Fruit fly (Drosophila melanogaster) whole organism, larva: ENCODE data around the gene CG31099.

Experiments used
- noc ChIP-seq: fragments of 200-800 bp; sonication (Bioruptor generic); optimal IDR thresholded peaks from 3 replicates; lab custom pipeline; 2019; ENCODE audit warnings: missing biosample characterization, mild to moderate bottlenecking, missing genetic modification characterization, moderate library complexity

CG31099 gene

DNA sequence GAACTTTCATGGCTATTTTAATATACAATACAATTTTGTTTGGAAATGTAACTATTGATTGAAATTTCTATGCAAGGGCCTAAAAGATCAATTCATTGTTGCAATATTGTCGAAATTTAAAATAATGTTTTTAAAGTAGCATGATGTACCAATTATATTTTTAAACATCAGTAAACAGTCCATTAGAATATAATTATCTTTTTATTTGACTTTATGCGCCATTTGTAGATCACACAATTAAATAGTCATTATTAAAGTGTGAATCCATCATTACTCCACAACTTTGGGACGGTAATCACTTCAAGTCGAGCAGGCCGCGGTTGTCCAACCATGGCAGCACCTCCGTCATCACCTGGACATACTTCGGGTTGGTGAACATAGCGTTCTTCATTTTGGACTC, at the start of gene CG31099:
TSS of gene CG31099 (minus strand) at position 101 of the 400 bp plus-strand sequence.
- TF ChIP-seq noc (tag; lab: Kevin White, UChicago) = no peak

DNA sequence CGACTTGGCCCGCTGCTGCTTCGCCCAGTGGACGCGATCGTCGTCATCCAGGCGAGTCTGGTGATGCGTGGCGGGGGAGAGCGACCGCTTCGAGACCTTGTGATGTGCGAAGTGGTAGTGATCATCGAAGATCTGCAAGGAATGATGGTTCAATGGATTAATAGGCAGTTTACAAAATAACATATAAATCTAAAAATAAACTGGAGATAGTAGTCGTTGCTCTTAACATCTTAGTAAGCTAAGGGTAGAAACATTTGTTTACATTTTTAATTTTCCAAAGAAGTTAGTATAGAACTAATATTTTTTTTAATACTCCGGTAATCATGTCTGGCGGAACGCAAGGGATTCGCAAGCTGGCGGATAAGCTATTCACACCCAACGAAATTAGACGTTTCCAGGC, 47.2 kb upstream of the CG31099 start, which contains the start of gene ND-49L:
TSS of gene ND-49L (plus strand) at position 301 of the 400 bp plus-strand sequence.
- TF ChIP-seq noc (tag; lab: Kevin White, UChicago) = no peak

DNA sequence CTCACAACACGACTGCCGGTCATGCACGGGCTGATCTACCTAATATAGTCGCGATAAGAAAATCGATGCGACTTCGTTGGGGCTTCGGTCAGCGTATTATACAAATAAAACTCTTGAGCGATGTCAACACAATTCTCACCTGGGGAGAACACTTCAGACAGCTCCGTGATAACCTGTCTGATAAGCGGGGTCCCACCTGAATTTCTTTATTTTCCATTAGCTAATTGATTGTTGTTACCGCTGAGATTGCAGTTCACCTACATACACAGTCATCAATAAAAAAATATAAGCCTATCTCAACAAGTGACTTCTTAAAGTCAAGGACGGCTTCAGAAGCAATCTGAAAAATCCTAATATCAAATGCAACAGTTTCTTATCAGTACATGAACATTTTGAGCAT, 36.2 kb upstream of the CG31099 start, which contains the start of gene tobi:
TSS of gene tobi (minus strand) at position 23 of the 400 bp plus-strand sequence.
- TF ChIP-seq noc (tag; lab: Kevin White, UChicago) = no peak

DNA sequence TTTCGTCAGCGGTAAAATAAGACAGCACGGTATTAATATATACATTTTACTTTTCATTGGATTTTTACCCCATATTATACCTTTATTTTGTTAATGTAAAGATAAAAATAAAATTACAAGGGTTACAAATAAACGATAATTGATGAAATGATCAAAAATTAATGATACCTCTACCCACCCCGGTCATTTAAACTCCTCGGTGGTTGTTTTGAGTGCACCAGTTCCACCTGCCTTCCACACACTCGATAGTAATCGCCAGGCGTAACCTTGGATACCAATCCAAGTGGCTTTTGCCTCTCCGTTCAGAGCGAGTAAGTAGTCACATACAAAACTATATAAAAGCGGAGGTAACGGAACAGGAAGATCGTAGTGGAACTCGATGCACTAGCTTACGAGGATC, 29.2 kb upstream of the CG31099 start, which contains the start of gene rha:
TSS of gene rha (plus strand) at position 301 of the 400 bp plus-strand sequence.
- TF ChIP-seq noc (tag; lab: Kevin White, UChicago) = no peak

DNA sequence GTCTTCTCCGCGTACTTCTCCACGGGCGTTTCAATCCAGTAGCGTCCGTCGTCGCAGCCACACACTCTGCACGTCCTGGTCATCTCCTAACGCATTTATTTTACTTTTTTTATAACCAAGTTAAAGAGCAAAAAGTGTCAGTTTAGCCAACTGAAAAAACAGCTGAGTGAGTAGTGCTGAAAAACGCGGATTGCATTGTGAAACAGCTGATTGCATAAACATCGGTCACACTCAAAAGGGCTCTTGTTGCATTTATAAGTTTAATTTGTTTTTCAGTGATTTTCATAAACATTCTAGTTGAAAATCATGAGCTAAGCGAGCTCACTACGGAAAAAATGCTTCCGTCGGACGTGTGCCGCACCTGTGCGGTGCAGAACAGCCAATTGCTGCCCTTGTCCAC, 24.3 kb upstream of the CG31099 start, which contains the start of the genes CG10669 and CG11902:
TSS of gene CG10669 (minus strand) at position 179 of the 400 bp plus-strand sequence.
TSS of gene CG11902 (plus strand) at position 193 of the 400 bp plus-strand sequence.
- no peak for TF ChIP-seq noc (tag; lab: Kevin White, UChicago)

DNA sequence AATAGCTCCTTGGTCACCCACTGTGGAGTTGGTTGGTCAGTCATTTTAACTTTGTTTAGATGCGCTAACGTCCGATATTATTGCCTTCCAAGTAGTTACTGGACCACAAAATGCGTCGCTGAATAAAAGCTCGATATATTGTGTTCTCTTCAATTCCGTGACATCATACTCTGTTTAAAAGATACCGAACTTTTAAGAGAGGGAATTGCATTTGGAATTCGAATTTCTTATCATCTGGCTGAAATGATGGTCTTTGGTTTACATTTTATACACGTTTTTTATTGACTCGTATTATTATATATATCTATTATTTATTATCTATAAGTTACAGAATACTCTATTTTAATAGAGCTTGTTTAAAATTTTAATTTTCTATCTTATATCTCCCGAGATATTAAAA, 20.4 kb upstream of the CG31099 start, which contains the start of gene CHKov2:
TSS of gene CHKov2 (minus strand) at position 101 of the 400 bp plus-strand sequence.
- TF ChIP-seq noc (tag; lab: Kevin White, UChicago) = no peak

DNA sequence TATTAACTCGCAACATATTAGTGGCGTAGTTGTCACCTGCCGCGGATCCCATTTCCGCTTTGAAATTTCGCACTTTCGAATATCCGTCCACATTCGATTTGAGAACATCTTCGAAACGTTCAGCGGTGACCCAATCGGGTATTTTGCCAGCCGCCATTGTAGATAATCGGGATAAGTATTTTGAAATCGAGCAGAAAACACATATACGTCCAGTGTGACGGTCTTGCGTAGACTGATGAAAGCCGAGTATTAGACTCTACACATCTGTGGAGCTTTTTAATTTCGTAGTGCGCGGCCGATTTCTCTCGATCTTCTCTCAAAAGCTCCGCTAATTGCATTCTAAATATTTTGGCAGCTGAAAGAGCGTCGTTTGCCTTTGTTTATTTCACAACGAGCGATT, 18.3 kb upstream of the CG31099 start, which contains the start of gene CHKov1:
TSS of gene CHKov1 (minus strand) at position 238 of the 400 bp plus-strand sequence.
- TF ChIP-seq noc (tag; lab: Kevin White, UChicago) = peak; percentile 48

DNA sequence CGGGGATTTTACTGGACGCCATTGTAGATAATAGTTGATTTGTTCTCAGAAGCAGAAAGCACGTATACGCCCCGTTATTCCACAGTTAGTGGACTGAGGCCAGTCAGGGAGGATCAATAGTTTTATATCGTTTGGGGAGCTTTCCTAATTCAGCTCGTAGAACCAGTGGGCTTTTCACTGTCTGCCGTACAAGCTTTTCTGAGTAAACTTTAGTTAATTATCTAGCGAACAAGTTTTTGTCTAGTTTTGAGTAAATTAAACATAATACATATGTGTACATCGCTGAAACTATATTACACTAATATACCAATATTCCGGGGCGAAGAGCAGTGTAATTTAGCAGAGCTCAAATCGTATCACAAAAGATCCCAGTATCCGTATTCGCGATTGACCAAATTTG, 11.9 kb upstream of the CG31099 start, which contains the start of gene CG10562:
TSS of gene CG10562 (minus strand) at position 101 of the 400 bp plus-strand sequence.
- no peak for TF ChIP-seq noc (tag; lab: Kevin White, UChicago)

DNA sequence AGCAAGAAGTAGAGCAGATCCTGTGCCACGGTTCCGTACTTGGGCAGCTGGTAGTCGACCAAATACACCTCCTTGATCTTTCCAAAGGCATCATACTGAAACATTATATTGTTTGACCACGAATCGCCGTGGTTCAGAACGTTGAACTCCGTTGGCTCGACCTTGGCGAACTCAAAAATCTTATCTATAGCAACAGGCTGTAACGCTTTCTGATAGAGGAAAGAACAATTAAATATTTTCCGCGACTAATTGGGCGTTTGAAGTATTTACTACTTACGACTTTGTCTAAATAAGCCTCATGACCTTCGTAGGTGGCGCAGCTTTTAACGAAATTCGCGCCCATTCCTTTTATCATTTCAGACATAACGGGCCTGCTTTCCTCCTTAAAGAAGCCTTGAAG, 10.9 kb upstream of the CG31099 start:
- TF ChIP-seq noc (tag; lab: Kevin White, UChicago) = no peak

DNA sequence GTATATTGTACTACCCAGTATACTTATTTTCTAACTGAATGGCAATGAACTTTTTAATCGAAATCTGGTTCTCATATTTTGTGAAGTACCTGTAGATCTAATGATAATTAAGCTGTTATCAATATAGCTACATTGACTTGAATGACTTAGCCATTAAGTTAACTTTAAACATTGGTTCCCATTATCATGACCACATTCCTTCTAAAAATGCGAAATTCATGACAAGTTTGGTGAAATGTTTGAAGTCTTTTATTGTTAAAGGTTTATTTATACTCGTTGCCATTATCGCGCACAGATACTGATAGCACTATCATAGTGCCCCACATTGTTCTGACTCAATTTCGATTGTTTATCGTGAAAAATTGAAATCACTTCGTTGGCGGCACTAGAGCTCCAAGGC, 10.2 kb upstream of the CG31099 start:
- peak; percentile 34 for TF ChIP-seq noc (tag; lab: Kevin White, UChicago)

DNA sequence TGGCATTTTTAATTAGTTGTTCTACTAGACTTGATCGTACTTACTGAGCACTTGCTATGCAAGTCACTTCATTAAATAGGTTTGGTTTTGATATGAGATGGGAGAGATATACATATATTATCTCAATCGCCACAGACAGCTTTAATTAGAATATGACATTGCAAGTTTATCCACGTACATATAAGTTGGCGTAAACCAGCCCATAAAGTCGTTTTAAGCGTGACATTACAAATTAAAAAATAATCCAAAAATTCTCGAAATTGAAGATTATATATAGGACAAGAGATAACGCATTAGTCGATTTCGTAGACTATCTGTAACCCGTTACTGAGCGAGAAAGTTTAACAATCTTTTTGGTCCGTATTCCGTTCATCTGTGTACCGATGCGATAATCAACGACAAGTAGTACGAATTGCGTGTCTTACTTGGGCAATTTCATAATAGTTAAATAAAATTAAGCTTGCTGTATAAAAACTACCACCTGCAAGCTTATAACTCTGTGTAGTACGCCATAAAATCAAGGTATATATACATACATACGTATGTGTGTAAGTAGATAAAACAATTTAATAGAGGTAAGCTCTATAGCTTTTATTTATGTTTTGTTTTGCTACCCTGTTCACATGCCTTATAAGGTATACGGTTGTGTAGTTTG, 9.4 kb upstream of the CG31099 start, which contains the start of gene CG10560:
TSS of gene CG10560 (minus strand) at position 51 of the 655 bp plus-strand sequence.
- no peak for TF ChIP-seq noc (tag; lab: Kevin White, UChicago)

DNA sequence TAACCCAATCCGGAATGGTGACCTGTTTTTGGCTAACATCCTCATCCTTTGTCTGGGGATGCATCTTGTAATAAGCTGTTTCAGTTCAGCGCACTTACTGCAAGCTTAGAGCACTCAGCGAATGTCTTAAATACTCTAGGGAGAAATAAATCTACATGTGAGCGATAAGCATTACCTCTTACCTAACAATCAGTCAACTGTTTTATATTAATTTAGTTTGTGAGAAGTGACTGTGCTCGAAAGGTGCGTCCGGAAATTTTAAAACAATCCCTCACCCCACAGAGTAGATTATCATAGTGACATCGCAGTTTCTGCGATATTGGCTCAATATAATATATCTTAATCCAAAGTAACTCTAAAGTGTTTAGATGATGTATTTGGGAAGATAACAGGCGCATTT, 7.3 kb upstream of the CG31099 start, which contains the start of gene CG10553:
TSS of gene CG10553 (minus strand) at position 101 of the 400 bp plus-strand sequence.
- no peak for TF ChIP-seq noc (tag; lab: Kevin White, UChicago)

DNA sequence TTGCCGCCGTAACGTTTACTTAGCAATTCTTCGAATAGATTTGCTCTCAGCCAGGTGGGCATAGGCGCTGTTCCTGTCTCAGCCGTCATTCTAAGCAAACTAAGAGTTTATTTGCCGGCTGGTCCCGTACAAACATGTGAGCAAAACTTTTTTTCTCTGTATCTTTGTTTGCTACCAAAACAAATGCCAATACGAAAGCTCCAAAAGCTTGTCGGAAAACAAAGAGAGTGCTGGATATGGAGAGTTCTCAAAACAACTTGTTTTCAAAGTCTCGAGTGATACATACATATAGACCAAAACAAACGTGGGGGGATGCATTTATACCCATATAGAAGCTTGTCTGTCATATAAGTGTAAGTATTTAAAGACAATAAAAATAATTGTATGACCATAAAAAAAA, 5.3 kb upstream of the CG31099 start, which contains the start of gene CG10559:
TSS of gene CG10559 (minus strand) at position 101 of the 400 bp plus-strand sequence.
- TF ChIP-seq noc (tag; lab: Kevin White, UChicago) = no peak

DNA sequence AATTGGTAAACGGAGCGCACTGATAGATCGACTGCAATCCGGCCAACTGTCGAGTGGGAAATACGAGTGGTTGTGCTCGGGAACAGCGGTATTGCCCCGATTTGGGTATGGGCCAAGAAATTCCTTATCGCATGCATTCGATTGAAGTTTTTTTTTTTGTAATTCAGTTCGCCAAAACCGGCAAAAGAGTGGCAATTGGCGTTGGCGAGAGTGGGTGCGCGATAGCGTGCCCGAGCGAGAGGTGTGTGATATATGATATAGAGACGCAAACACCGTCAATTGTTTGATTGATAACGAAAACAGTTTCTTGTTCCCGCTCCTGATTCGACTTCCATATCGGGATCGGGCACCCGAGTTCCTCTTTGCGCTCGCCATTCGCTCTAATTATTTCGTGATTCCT, 3.0 kb upstream of the CG31099 start, which contains the start of gene CG31087:
TSS of gene CG31087 (minus strand) at position 63 of the 400 bp plus-strand sequence.
- TF ChIP-seq noc (tag; lab: Kevin White, UChicago) = no peak

DNA sequence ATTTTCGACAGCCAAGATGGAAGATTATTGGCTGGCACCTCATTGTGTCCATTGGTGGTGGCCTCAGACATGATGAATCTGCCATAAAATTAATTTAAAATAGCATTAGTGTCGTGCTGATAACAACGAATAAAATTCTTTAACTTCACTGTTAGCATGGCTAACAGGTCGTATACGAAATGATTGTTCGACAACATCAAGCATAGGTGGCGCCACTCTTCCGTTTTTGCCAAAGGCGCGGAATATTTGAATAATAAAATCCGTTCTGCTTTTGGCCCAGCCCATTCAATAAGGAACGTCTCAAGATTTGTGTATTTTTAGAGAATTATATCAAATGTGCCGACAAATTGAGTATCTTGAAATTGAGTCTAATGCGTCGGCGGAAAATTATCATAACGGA, 1.8 kb upstream of the CG31099 start:
- no peak for TF ChIP-seq noc (tag; lab: Kevin White, UChicago)

DNA sequence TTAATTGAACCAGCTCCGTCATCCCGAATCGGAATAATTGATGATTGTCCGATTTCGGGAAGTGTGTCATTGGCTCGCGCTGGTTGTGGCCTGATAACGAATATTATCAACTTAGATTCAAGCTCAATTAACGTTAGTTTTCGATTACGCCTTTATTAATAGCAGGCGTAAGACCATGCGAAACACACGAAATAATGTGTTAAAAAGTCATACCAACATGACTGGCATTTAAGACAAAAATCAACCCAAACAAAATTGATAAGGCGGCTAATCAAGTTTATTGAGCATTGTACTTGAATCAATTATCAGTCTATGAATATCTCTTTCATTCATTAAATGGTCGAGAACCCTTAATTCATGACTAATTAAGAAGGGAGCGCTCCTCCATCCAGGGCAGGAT, 1.6 kb downstream of the CG31099 start:
- TF ChIP-seq noc (tag; lab: Kevin White, UChicago) = peak; percentile 1
